Worm (Caenorhabditis elegans) whole organism, dauer: ENCODE data around the gene mtch-1.

Experiments
- unc-62 ChIP-seq: sonication (generic microtip); optimal IDR thresholded peaks from 2 replicates; lab custom pipeline; 2017; ENCODE audit warnings: missing biosample characterization, missing genetic modification reagents, missing genetic modification characterization

Gene mtch-1

ce11 chrII:7348063-7348462 is 25.9 kb downstream of the mtch-1 start:
- no peak for TF ChIP-seq unc-62 (GFP tag; lab: Kevin White, UChicago)

- no peak for TF ChIP-seq unc-62 (GFP tag; lab: Kevin White, UChicago)
Measured at ce11 chrII:7345858-7346257, 28.1 kb downstream of the mtch-1 start.

ce11 chrII:7343668-7344067 is 30.3 kb downstream of the mtch-1 start:
- TF ChIP-seq unc-62 (GFP tag; lab: Kevin White, UChicago), result no peak

ce11 chrII:7342884-7343283 is 31.1 kb downstream of the mtch-1 start:
- TF ChIP-seq unc-62 (GFP tag; lab: Kevin White, UChicago), result no peak

ce11 chrII:7341572-7342303 is 32.2 kb downstream of the mtch-1 start:
- TF ChIP-seq unc-62 (GFP tag; lab: Kevin White, UChicago), result no peak

DNA sequence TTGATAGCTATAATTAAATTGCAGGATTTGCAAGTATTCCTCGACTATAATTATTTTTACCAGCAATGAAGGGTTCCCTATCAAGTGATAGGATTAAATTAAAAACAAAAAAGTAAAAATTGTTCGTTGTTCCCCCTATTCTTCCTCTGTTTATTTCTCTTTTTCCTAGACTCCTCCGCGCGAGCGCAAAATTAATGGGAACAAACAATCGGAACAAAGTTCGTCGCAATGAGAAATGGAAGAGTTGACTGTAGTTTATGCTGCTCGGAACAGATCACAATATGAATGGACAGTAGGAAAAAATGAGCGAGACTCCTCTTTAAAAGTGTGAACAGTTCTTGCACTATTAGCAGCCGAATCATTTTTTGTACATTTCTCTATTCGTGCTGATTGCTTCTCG is 33.3 kb downstream of the mtch-1 start:
- no peak for TF ChIP-seq unc-62 (GFP tag; lab: Kevin White, UChicago)

ce11 chrII:7338995-7339394 is 35.0 kb downstream of the mtch-1 start, which contains the start of gene nhr-21:
Gene nhr-21 (plus strand): TSS chrII:7339229.
- no peak for TF ChIP-seq unc-62 (GFP tag; lab: Kevin White, UChicago)

ce11 chrII:7337469-7337893 is 36.5 kb downstream of the mtch-1 start:
- TF ChIP-seq unc-62 (GFP tag; lab: Kevin White, UChicago), result no peak

DNA sequence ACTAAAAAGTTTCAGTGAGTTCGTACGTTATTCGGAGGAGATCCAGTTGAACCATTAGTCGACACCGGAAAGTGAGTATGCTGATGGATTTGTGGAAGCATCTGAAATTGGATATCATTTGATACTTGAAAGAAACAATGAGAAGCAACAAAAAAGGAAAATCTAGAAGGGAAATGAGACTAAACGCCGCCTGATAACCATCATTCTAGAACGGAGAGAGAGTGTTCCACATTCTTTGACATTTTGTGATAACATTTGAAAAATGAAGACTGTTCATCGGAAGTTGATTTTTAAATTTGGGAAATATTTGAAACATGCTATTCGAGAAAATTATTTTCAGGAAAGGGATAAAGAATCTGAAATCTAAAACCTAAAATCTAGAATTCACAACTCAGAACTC is 42.7 kb downstream of the mtch-1 start, which contains the start of gene npax-1:
npax-1 (minus strand) TSS at position 101 of the 400 bp plus-strand sequence.
- no peak for TF ChIP-seq unc-62 (GFP tag; lab: Kevin White, UChicago)

ce11 chrII:7326997-7327396 is 47.0 kb downstream of the mtch-1 start:
- no peak for TF ChIP-seq unc-62 (GFP tag; lab: Kevin White, UChicago)

DNA sequence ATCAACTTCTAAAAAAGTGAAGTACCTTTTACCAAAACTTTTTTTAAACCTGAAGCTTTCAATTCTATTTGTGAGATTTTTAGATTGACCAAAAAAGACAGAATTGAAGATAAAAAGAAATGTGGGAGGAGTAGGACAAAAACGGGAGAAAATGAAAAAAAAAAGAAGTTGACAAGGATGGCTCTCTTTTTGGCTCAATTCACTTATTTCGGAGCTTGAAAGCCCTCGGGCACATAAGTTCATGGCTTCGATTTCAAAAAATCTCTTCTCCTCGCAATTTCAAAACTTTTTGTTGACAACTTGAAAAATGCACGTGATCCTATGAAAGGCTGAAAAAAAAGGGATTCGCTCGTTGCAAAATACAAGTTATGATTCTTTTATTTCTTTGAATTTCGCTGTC is 47.8 kb downstream of the mtch-1 start:
- no peak for TF ChIP-seq unc-62 (GFP tag; lab: Kevin White, UChicago)

- TF ChIP-seq unc-62 (GFP tag; lab: Kevin White, UChicago), result no peak
Measured at ce11 chrII:7325063-7325480, 48.9 kb downstream of the mtch-1 start.

ce11 chrII:7323925-7324324 is 50.0 kb downstream of the mtch-1 start, which contains the start of gene F21D12.3:
Gene F21D12.3 (minus strand): TSS chrII:7324025.
- TF ChIP-seq unc-62 (GFP tag; lab: Kevin White, UChicago), result no peak

- TF ChIP-seq unc-62 (GFP tag; lab: Kevin White, UChicago), result no peak
Measured at ce11 chrII:7323317-7323716, 50.6 kb downstream of the mtch-1 start.
